Worm (Caenorhabditis elegans): Measurements from ENCODE around the gene F41G3.6.

- TF ChIP-seq sdc-2 (tag; optimal IDR thresholded peaks at IDR 0.05) (no peak), unc-55 (GFP tag; optimal IDR thresholded peaks at IDR 0.05) (no peak), F13H6.1 (tag; optimal IDR thresholded peaks at IDR 0.05) (no peak), ama-1 (optimal IDR thresholded peaks at IDR 0.05) (no peak), nfya-1 (tag; optimal IDR thresholded peaks at IDR 0.05) (no peak), lim-6 (tag; optimal IDR thresholded peaks at IDR 0.05) (no peak), hlh-13 (GFP tag; optimal IDR thresholded peaks at IDR 0.05) (no peak), pqm-1 (tag; optimal IDR thresholded peaks at IDR 0.05) (no peak), sox-4 (tag; optimal IDR thresholded peaks at IDR 0.05) (no peak)
Measured at ce11 chrII:6756232-6756631, 13.5 kb downstream of the F41G3.6 start, which contains the start of gene F41G3.3.
